Fruit fly (Drosophila melanogaster) whole organism, embryonic: ENCODE measurements around the gene gw.

Experiments
- Adf1 ChIP-seq: fragments of 200-800 bp; sonication (Bioruptor generic); IDR thresholded peaks from 2 replicates; pipeline ENCODE4 v1.3.6; 2022; ENCODE audit warnings: missing biosample characterization, missing genetic modification characterization
- B-H2 ChIP-seq: fragments of 200-800 bp; sonication (Bioruptor generic); optimal IDR thresholded peaks from 2 replicates; lab custom pipeline; 2018; ENCODE audit warnings: missing biosample characterization, mild to moderate bottlenecking, missing genetic modification characterization
- Bgb ChIP-seq: fragments of 200-800 bp; sonication (Bioruptor generic); IDR thresholded peaks from 2 replicates; pipeline ENCODE4 v1.3.6; 2022; ENCODE audit warnings: missing biosample characterization, missing genetic modification characterization; ENCODE audit not compliant: partially characterized antibody
- BtbVII ChIP-seq: fragments of 200-800 bp; sonication (Bioruptor generic); optimal IDR thresholded peaks from 3 replicates; lab custom pipeline; 2017; ENCODE audit warnings: missing biosample characterization, mild to moderate bottlenecking, missing genetic modification characterization
- CG10267 ChIP-seq: fragments of 200-800 bp; sonication (Bioruptor generic); optimal IDR thresholded peaks from 2 replicates; lab custom pipeline; 2018; ENCODE audit warnings: missing biosample characterization, mild to moderate bottlenecking, missing genetic modification characterization, moderate library complexity
- CG10543 ChIP-seq: fragments of 200-800 bp; sonication (Bioruptor generic); optimal IDR thresholded peaks from 3 replicates; lab custom pipeline; 2017; ENCODE audit warnings: missing biosample characterization, mild to moderate bottlenecking, missing genetic modification characterization, moderate library complexity
- CG11247 ChIP-seq: fragments of 200-800 bp; sonication (Bioruptor generic); IDR thresholded peaks from 2 replicates; pipeline ENCODE4 v1.3.6; 2022; ENCODE audit warnings: missing biosample characterization, missing genetic modification characterization
- CG12071 ChIP-seq: fragments of 200-800 bp; sonication (Bioruptor generic); optimal IDR thresholded peaks from 3 replicates; lab custom pipeline; 2018; ENCODE audit warnings: missing biosample characterization, mild to moderate bottlenecking, missing genetic modification characterization
- CG1647 ChIP-seq: fragments of 200-800 bp; sonication (Bioruptor generic); optimal IDR thresholded peaks from 3 replicates; lab custom pipeline; 2016; ENCODE audit warnings: missing biosample characterization, missing genetic modification characterization
- CG17186 ChIP-seq: fragments of 200-800 bp; sonication (Bioruptor generic); optimal IDR thresholded peaks from 3 replicates; lab custom pipeline; 2017; ENCODE audit warnings: missing biosample characterization, missing genetic modification reagents, missing genetic modification characterization
- CG30431 ChIP-seq: fragments of 200-800 bp; sonication (Bioruptor generic); optimal IDR thresholded peaks from 2 replicates; lab custom pipeline; 2017; ENCODE audit warnings: missing biosample characterization, missing genetic modification characterization
- CG4730 ChIP-seq: fragments of 200-800 bp; sonication (Bioruptor generic); IDR thresholded peaks from 2 replicates; pipeline ENCODE4 v1.3.6; 2022; ENCODE audit warnings: missing biosample characterization, missing genetic modification characterization
- CG6654 ChIP-seq: fragments of 200-800 bp; sonication (Bioruptor generic); optimal IDR thresholded peaks from 2 replicates; lab custom pipeline; 2017; ENCODE audit warnings: missing biosample characterization, mild to moderate bottlenecking, missing genetic modification characterization
- CG7271 ChIP-seq: fragments of 200-800 bp; sonication (Bioruptor generic); optimal IDR thresholded peaks from 2 replicates; lab custom pipeline; 2018; ENCODE audit warnings: missing biosample characterization, mild to moderate bottlenecking, missing genetic modification characterization, moderate library complexity
- CG7357 ChIP-seq: fragments of 200-800 bp; sonication (Bioruptor generic); IDR thresholded peaks from 3 replicates; pipeline ENCODE4 v1.3.6; 2022; ENCODE audit warnings: missing biosample characterization, missing genetic modification characterization
- CG8388 ChIP-seq: fragments of 200-800 bp; sonication (Bioruptor generic); optimal IDR thresholded peaks from 2 replicates; lab custom pipeline; 2019; ENCODE audit warnings: missing biosample characterization, mild to moderate bottlenecking, missing genetic modification characterization, moderate library complexity
- CG8924 ChIP-seq: fragments of 200-800 bp; optimal IDR thresholded peaks from 3 replicates; lab custom pipeline; 2019; ENCODE audit warnings: missing biosample characterization, mild to moderate bottlenecking, missing genetic modification characterization, moderate library complexity
- CG9609 ChIP-seq: fragments of 200-800 bp; sonication (Bioruptor generic); optimal IDR thresholded peaks from 3 replicates; lab custom pipeline; 2016; ENCODE audit warnings: missing biosample characterization, missing genetic modification characterization
- D ChIP-seq, 2 experiments: fragments of 200-800 bp in 1 of 2; fragments of >200 bp in 1 of 2; sonication (Bioruptor generic) in 1 of 2; optimal IDR thresholded peaks; 2 replicates in 1 of 2; 3 replicates in 1 of 2; lab custom pipeline; 2017; ENCODE audit warnings: mild to moderate bottlenecking in 1 of 2, missing biosample characterization in 1 of 2, missing genetic modification characterization in 1 of 2, missing genetic modification reagents in 1 of 2
- Dref ChIP-seq: fragments of 200-800 bp; sonication (Bioruptor generic); IDR thresholded peaks from 2 replicates; pipeline ENCODE4 v1.3.6; 2022; ENCODE audit warnings: missing biosample characterization, missing genetic modification characterization
- Elba2 ChIP-seq: fragments of 200-800 bp; sonication (Bioruptor generic); optimal IDR thresholded peaks from 3 replicates; lab custom pipeline; 2016; ENCODE audit warnings: missing biosample characterization, missing genetic modification characterization
- H2.0 ChIP-seq: fragments of 200-800 bp; sonication (Bioruptor generic); IDR thresholded peaks from 2 replicates; pipeline ENCODE4 v1.3.6; 2022; ENCODE audit warnings: missing biosample characterization, missing genetic modification characterization
- Hr3 ChIP-seq: fragments of 200-800 bp; sonication (Bioruptor generic); optimal IDR thresholded peaks from 3 replicates; lab custom pipeline; 2016; ENCODE audit warnings: missing biosample characterization, missing genetic modification characterization
- Lim3 ChIP-seq: fragments of 200-800 bp; sonication (Bioruptor generic); IDR thresholded peaks from 2 replicates; pipeline ENCODE4 v1.3.6; 2022; ENCODE audit warnings: missing biosample characterization, missing genetic modification characterization
- Mrtf ChIP-seq: fragments of 200-800 bp; sonication (Bioruptor generic); IDR thresholded peaks from 3 replicates; pipeline ENCODE4 v1.3.6; 2022; ENCODE audit warnings: missing biosample characterization, missing genetic modification characterization
- PHDP ChIP-seq: fragments of 200-800 bp; sonication (Bioruptor generic); optimal IDR thresholded peaks from 3 replicates; lab custom pipeline; 2018; ENCODE audit warnings: missing biosample characterization, mild to moderate bottlenecking, missing genetic modification characterization, moderate library complexity
- Poxn ChIP-seq: fragments of 200-800 bp; sonication (Bioruptor generic); IDR thresholded peaks from 2 replicates; pipeline ENCODE4 v1.3.6; 2022; ENCODE audit warnings: missing biosample characterization, missing genetic modification characterization
- Rx ChIP-seq: fragments of 200-800 bp; sonication (Bioruptor generic); IDR thresholded peaks from 2 replicates; pipeline ENCODE4 v1.3.6; 2022; ENCODE audit warnings: missing biosample characterization, missing genetic modification characterization
- bcd ChIP-seq: fragments of 200-800 bp; sonication (Bioruptor generic); optimal IDR thresholded peaks from 2 replicates; lab custom pipeline; 2017; ENCODE audit warnings: missing biosample characterization, mild to moderate bottlenecking, missing genetic modification characterization
- btn ChIP-seq: fragments of 200-800 bp; sonication (Bioruptor generic); optimal IDR thresholded peaks from 2 replicates; lab custom pipeline; 2016; ENCODE audit warnings: missing biosample characterization, missing genetic modification characterization
- cato ChIP-seq: fragments of 200-800 bp; sonication (Bioruptor generic); optimal IDR thresholded peaks from 2 replicates; lab custom pipeline; 2016; ENCODE audit warnings: missing biosample characterization, missing genetic modification characterization, borderline replicate concordance
- cg ChIP-seq: fragments of 200-800 bp; sonication (Bioruptor generic); optimal IDR thresholded peaks from 3 replicates; lab custom pipeline; 2019; ENCODE audit warnings: missing biosample characterization, mild to moderate bottlenecking, missing genetic modification characterization, moderate library complexity
- eyg ChIP-seq: fragments of 200-800 bp; sonication (Bioruptor generic); optimal IDR thresholded peaks from 3 replicates; lab custom pipeline; 2016; ENCODE audit warnings: missing biosample characterization, missing genetic modification characterization
- fd96Cb ChIP-seq: fragments of 200-800 bp; sonication (Bioruptor generic); optimal IDR thresholded peaks from 2 replicates; lab custom pipeline; 2018; ENCODE audit warnings: missing biosample characterization, mild to moderate bottlenecking, missing genetic modification characterization, moderate library complexity
- ftz-f1 ChIP-seq: fragments of 200-800 bp; sonication (Bioruptor generic); optimal IDR thresholded peaks from 2 replicates; lab custom pipeline; 2016; ENCODE audit warnings: missing biosample characterization, missing genetic modification characterization
- gce ChIP-seq: fragments of 200-800 bp; sonication (Bioruptor generic); IDR thresholded peaks from 3 replicates; pipeline ENCODE4 v1.3.6; 2022; ENCODE audit warnings: missing biosample characterization, missing genetic modification characterization
- ham ChIP-seq: fragments of 200-800 bp; sonication (Bioruptor generic); IDR thresholded peaks from 2 replicates; pipeline ENCODE4 v1.3.6; 2022; ENCODE audit warnings: missing biosample characterization, missing genetic modification characterization
- klu ChIP-seq: fragments of 200-800 bp; sonication (Bioruptor generic); IDR thresholded peaks from 2 replicates; pipeline ENCODE4 v1.3.6; 2022; ENCODE audit warnings: missing biosample characterization, missing genetic modification characterization
- lov ChIP-seq, 2 experiments: fragments of 200-800 bp in 1 of 2; fragments of >200 bp in 1 of 2; sonication (Bioruptor generic) in 1 of 2; IDR thresholded peaks in 1 of 2; optimal IDR thresholded peaks in 1 of 2; 2 replicates in 1 of 2; 3 replicates in 1 of 2; pipeline versions ENCODE4 v1.3.6 to Lab custom; 2017 to 2022; ENCODE audit warnings: missing biosample characterization in 1 of 2, missing genetic modification characterization in 1 of 2
- odd ChIP-seq: fragments of 200-800 bp; sonication (Bioruptor generic); optimal IDR thresholded peaks from 2 replicates; lab custom pipeline; 2017; ENCODE audit warnings: missing biosample characterization, mild to moderate bottlenecking, missing genetic modification characterization
- onecut ChIP-seq: fragments of 200-800 bp; sonication (Bioruptor generic); IDR thresholded peaks from 2 replicates; pipeline ENCODE4 v1.3.6; 2022; ENCODE audit warnings: missing biosample characterization, missing genetic modification characterization
- pan ChIP-seq, 4 experiments: fragments of >200 bp in 3 of 4; fragments of 200-800 bp in 1 of 4; sonication (Bioruptor generic) in 1 of 4; optimal IDR thresholded peaks in 3 of 4; IDR thresholded peaks in 1 of 4; 2 replicates each; pipeline versions ENCODE4 v1.3.6 to Lab custom; 2017 to 2022; ENCODE audit warnings: missing biosample characterization in 2 of 4, missing genetic modification characterization in 2 of 4, mixed read lengths in 1 of 4
- peb ChIP-seq: fragments of 200-800 bp; sonication (Bioruptor generic); IDR thresholded peaks from 2 replicates; pipeline ENCODE4 v1.3.6; 2022; ENCODE audit warnings: missing biosample characterization, missing genetic modification characterization
- pzg ChIP-seq: fragments of 200-800 bp; sonication (Bioruptor generic); optimal IDR thresholded peaks from 3 replicates; lab custom pipeline; 2018; ENCODE audit warnings: missing biosample characterization, mild to moderate bottlenecking, missing genetic modification characterization, moderate library complexity
- scrt ChIP-seq: fragments of 200-800 bp; sonication (Bioruptor generic); optimal IDR thresholded peaks from 2 replicates; lab custom pipeline; 2018; ENCODE audit warnings: missing biosample characterization, mild to moderate bottlenecking, missing genetic modification characterization, moderate library complexity
- sens-2 ChIP-seq: fragments of 200-800 bp; sonication (Bioruptor generic); IDR thresholded peaks from 2 replicates; pipeline ENCODE4 v1.3.6; 2022; ENCODE audit warnings: missing biosample characterization, missing genetic modification characterization
- slou ChIP-seq: fragments of 200-800 bp; sonication (Bioruptor generic); optimal IDR thresholded peaks from 3 replicates; lab custom pipeline; 2016; ENCODE audit warnings: missing biosample characterization, missing genetic modification characterization
- sob ChIP-seq: fragments of 200-800 bp; sonication (Bioruptor generic); IDR thresholded peaks from 2 replicates; pipeline ENCODE4 v1.3.6; 2022; ENCODE audit warnings: missing biosample characterization, missing genetic modification characterization
- tap ChIP-seq: fragments of 200-800 bp; optimal IDR thresholded peaks from 3 replicates; lab custom pipeline; 2019; ENCODE audit warnings: missing biosample characterization, mild to moderate bottlenecking, missing genetic modification characterization, moderate library complexity
- unc-4 ChIP-seq: fragments of 200-800 bp; sonication (Bioruptor generic); IDR thresholded peaks from 2 replicates; pipeline ENCODE4 v1.3.6; 2022; ENCODE audit warnings: missing biosample characterization, missing genetic modification characterization; ENCODE audit not compliant: partially characterized antibody

The gw gene

dm6 chr4:663055-663670, 2.8 kb upstream of the gw start, which contains the start of the genes CG46466 and Slip1 (continued):
- TF ChIP-seq pan (optimal IDR thresholded peaks at IDR 0.05; lab: Kevin White, UChicago), result no peak
- no peak for TF ChIP-seq pan (GFP tag; optimal IDR thresholded peaks at IDR 0.05 in 1 of 2, IDR thresholded peaks at IDR 0.05 in 1 of 2)
- no peak for TF ChIP-seq klu (GFP tag; lab: Robert Waterston, UW)
- TF ChIP-seq H2.0 (GFP tag; lab: Robert Waterston, UW), result no peak
- TF ChIP-seq peb (GFP tag; lab: Robert Waterston, UW), result no peak
- TF ChIP-seq pzg, result peak; percentile 30
- no peak for TF ChIP-seq sob (GFP tag; lab: Robert Waterston, UW)
- TF ChIP-seq CG7357, result peak; percentile 94
- TF ChIP-seq D (optimal IDR thresholded peaks at IDR 0.05; lab: Kevin White, UChicago), result no peak
- no peak for TF ChIP-seq D (GFP tag; optimal IDR thresholded peaks at IDR 0.05; lab: Kevin White, UChicago)
- TF ChIP-seq btn, result no peak
- no peak for TF ChIP-seq ham (GFP tag; lab: Robert Waterston, UW)
- TF ChIP-seq PHDP (tag; lab: Kevin White, UChicago), result no peak
- no peak for TF ChIP-seq bcd
- TF ChIP-seq Adf1, result no peak
- no peak for TF ChIP-seq ftz-f1 (GFP tag; lab: Kevin White, UChicago)
- no peak for TF ChIP-seq slou (GFP tag; lab: Kevin White, UChicago)
- TF ChIP-seq CG8388 (GFP tag; lab: Kevin White, UChicago), result no peak
- TF ChIP-seq BtbVII (GFP tag; lab: Kevin White, UChicago), result no peak
- TF ChIP-seq CG7271, result no peak
- no peak for TF ChIP-seq odd (GFP tag; lab: Kevin White, UChicago)
- no peak for TF ChIP-seq sens-2
- TF ChIP-seq unc-4 (GFP tag; lab: Robert Waterston, UW), result peak; percentile 21; the same call in 1 of the 2 replicates
- no peak for TF ChIP-seq CG17186 (GFP tag; lab: Kevin White, UChicago)
- TF ChIP-seq CG30431 (GFP tag; lab: Kevin White, UChicago), result no peak
- no peak for TF ChIP-seq Mrtf
- TF ChIP-seq eyg (GFP tag; lab: Kevin White, UChicago), result no peak
- TF ChIP-seq tap (tag; lab: Kevin White, UChicago), result no peak
- no peak for TF ChIP-seq CG10543 (GFP tag; lab: Kevin White, UChicago)
- TF ChIP-seq scrt (GFP tag; lab: Kevin White, UChicago), result no peak
- no peak for TF ChIP-seq CG9609 (GFP tag; lab: Kevin White, UChicago)
- TF ChIP-seq lov (optimal IDR thresholded peaks at IDR 0.05; lab: Kevin White, UChicago), result no peak
- no peak for TF ChIP-seq lov (GFP tag; IDR thresholded peaks at IDR 0.05; lab: Robert Waterston, UW)
- no peak for TF ChIP-seq CG6654 (GFP tag; lab: Kevin White, UChicago)
- no peak for TF ChIP-seq Lim3 (GFP tag; lab: Robert Waterston, UW)
- no peak for TF ChIP-seq Bgb (GFP tag; lab: Robert Waterston, UW)
- TF ChIP-seq CG1647, result no peak
- TF ChIP-seq Rx (GFP tag; lab: Robert Waterston, UW), result no peak
- TF ChIP-seq B-H2 (GFP tag; lab: Kevin White, UChicago), result no peak
- TF ChIP-seq Dref (GFP tag; lab: Robert Waterston, UW), result peak; percentile 61
- TF ChIP-seq Elba2, result no peak
- no peak for TF ChIP-seq Poxn (GFP tag; lab: Robert Waterston, UW)
- peak; percentile 8 for TF ChIP-seq Hr3 (GFP tag; lab: Kevin White, UChicago)
- no peak for TF ChIP-seq CG12071 (GFP tag; lab: Kevin White, UChicago)
- TF ChIP-seq fd96Cb (tag; lab: Kevin White, UChicago), result no peak
- TF ChIP-seq cg (GFP tag; lab: Kevin White, UChicago), result no peak
- TF ChIP-seq gce (GFP tag; lab: Robert Waterston, UW), result no peak
- TF ChIP-seq CG11247 (GFP tag; lab: Robert Waterston, UW), result no peak
- TF ChIP-seq onecut, result no peak
- TF ChIP-seq cato, result no peak
- no peak for TF ChIP-seq CG4730
- peak; percentile 51 for TF ChIP-seq CG8924 (tag; lab: Kevin White, UChicago)
- peak; percentile 25 for TF ChIP-seq CG10267 (tag; lab: Kevin White, UChicago)
